Worm (Caenorhabditis elegans) whole organism, late embryonic: ENCODE measurements around the gene C33D9.13.
A peak's percentile ranks its signal among the peaks of the same experiment; 100 is the strongest.

ENCODE experiments used
- C08G9.2 ChIP-seq: sonication (generic microtip); optimal IDR thresholded peaks from 2 replicates; lab custom pipeline; 2016; ENCODE audit warnings: mild to moderate bottlenecking, missing genetic modification characterization, moderate library complexity, missing compliant biosample characterization
- C38D4.7 ChIP-seq: fragments of 200-800 bp; sonication (Bioruptor generic); optimal IDR thresholded peaks from 2 replicates; lab custom pipeline; 2018; ENCODE audit warnings: mild to moderate bottlenecking, missing genetic modification characterization, moderate library complexity, missing compliant biosample characterization
- F13H6.1 ChIP-seq: sonication (generic microtip); optimal IDR thresholded peaks from 2 replicates; lab custom pipeline; 2016; ENCODE audit warnings: missing genetic modification characterization, missing compliant biosample characterization
- K02D7.2 ChIP-seq: sonication (generic microtip); optimal IDR thresholded peaks from 2 replicates; lab custom pipeline; 2017; ENCODE audit warnings: mild to moderate bottlenecking, missing genetic modification characterization, missing compliant biosample characterization
- T23F11.4 ChIP-seq: fragments of 200-800 bp; sonication (Bioruptor generic); optimal IDR thresholded peaks from 2 replicates; lab custom pipeline; 2018; ENCODE audit warnings: mild to moderate bottlenecking, missing genetic modification characterization, missing compliant biosample characterization
- Y22D7AL.16 ChIP-seq: sonication (generic microtip); optimal IDR thresholded peaks from 2 replicates; lab custom pipeline; 2016; ENCODE audit warnings: missing genetic modification characterization, missing compliant biosample characterization
- ahr-1 ChIP-seq: sonication (generic microtip); optimal IDR thresholded peaks from 2 replicates; lab custom pipeline; 2016; ENCODE audit warnings: missing genetic modification characterization, missing compliant biosample characterization
- ceh-14 ChIP-seq: sonication (generic microtip); optimal IDR thresholded peaks from 2 replicates; lab custom pipeline; 2016; ENCODE audit warnings: missing genotype, missing genetic modification characterization, missing compliant biosample characterization
- ceh-18 ChIP-seq: sonication (generic microtip); optimal IDR thresholded peaks from 2 replicates; lab custom pipeline; 2016; ENCODE audit warnings: missing genetic modification characterization, missing compliant biosample characterization
- ceh-24 ChIP-seq: sonication (generic microtip); optimal IDR thresholded peaks from 2 replicates; lab custom pipeline; 2016; ENCODE audit warnings: mild to moderate bottlenecking, missing genetic modification characterization, missing compliant biosample characterization
- ceh-30 ChIP-seq: fragments of 150-350 bp; optimal IDR thresholded peaks from 2 replicates; lab custom pipeline; 2014; ENCODE audit warnings: missing biosample characterization, missing genetic modification characterization
- ceh-34 ChIP-seq: sonication (generic microtip); optimal IDR thresholded peaks from 2 replicates; lab custom pipeline; 2016; ENCODE audit warnings: mild to moderate bottlenecking, missing genetic modification characterization, missing compliant biosample characterization
- ceh-6 ChIP-seq: fragments of 200-800 bp; sonication (Bioruptor generic); optimal IDR thresholded peaks from 2 replicates; lab custom pipeline; 2018; ENCODE audit warnings: mild to moderate bottlenecking, missing genetic modification characterization, missing compliant biosample characterization
- che-1 ChIP-seq: sonication (generic microtip); optimal IDR thresholded peaks from 2 replicates; lab custom pipeline; 2016; ENCODE audit warnings: mild to moderate bottlenecking, missing genetic modification characterization, missing compliant biosample characterization
- dmd-4 ChIP-seq: sonication (generic microtip); optimal IDR thresholded peaks from 2 replicates; lab custom pipeline; 2016; ENCODE audit warnings: borderline replicate concordance, missing genetic modification characterization, missing compliant biosample characterization
- elt-4 ChIP-seq: sonication (generic microtip); optimal IDR thresholded peaks from 2 replicates; lab custom pipeline; 2016; ENCODE audit warnings: missing genetic modification characterization, missing compliant biosample characterization
- eyg-1 ChIP-seq: sonication (generic microtip); optimal IDR thresholded peaks from 2 replicates; lab custom pipeline; 2016; ENCODE audit warnings: missing genotype, missing genetic modification characterization, missing compliant biosample characterization
- fax-1 ChIP-seq: sonication (generic microtip); optimal IDR thresholded peaks from 2 replicates; lab custom pipeline; 2016; ENCODE audit warnings: missing genotype, missing genetic modification characterization, missing compliant biosample characterization
- hlh-13 ChIP-seq: fragments of 200-800 bp; sonication (Bioruptor generic); optimal IDR thresholded peaks from 2 replicates; lab custom pipeline; 2018; ENCODE audit warnings: mild to moderate bottlenecking, missing genetic modification characterization, missing compliant biosample characterization
- hlh-15 ChIP-seq: sonication (generic microtip); optimal IDR thresholded peaks from 2 replicates; lab custom pipeline; 2016; ENCODE audit warnings: missing genetic modification characterization, missing compliant biosample characterization
- hlh-30 ChIP-seq: sonication (generic microtip); optimal IDR thresholded peaks from 2 replicates; lab custom pipeline; 2017; ENCODE audit warnings: antibody characterized with exemption, missing genetic modification characterization, missing compliant biosample characterization; ENCODE audit not compliant: insufficient read depth
- hlh-6 ChIP-seq: sonication (generic microtip); optimal IDR thresholded peaks from 2 replicates; lab custom pipeline; 2016; ENCODE audit warnings: missing genotype, missing genetic modification characterization, missing compliant biosample characterization
- lim-6 ChIP-seq: sonication (generic microtip); optimal IDR thresholded peaks from 2 replicates; lab custom pipeline; 2016; ENCODE audit warnings: missing genetic modification characterization, missing compliant biosample characterization
- madf-2 ChIP-seq: sonication (generic microtip); optimal IDR thresholded peaks from 2 replicates; lab custom pipeline; 2017; ENCODE audit warnings: missing genetic modification characterization, missing compliant biosample characterization
- mec-3 ChIP-seq: sonication (generic microtip); optimal IDR thresholded peaks from 2 replicates; lab custom pipeline; 2016; ENCODE audit warnings: borderline replicate concordance, missing genetic modification characterization, missing compliant biosample characterization
- nfya-1 ChIP-seq: sonication (generic microtip); optimal IDR thresholded peaks from 2 replicates; lab custom pipeline; 2017; ENCODE audit warnings: missing genetic modification characterization, mild to moderate bottlenecking, missing compliant biosample characterization, antibody characterized with exemption, moderate library complexity
- nhr-11 ChIP-seq: fragments of 150-350 bp; optimal IDR thresholded peaks from 2 replicates; lab custom pipeline; 2014; ENCODE audit warnings: missing biosample characterization, missing genetic modification characterization
- odd-2 ChIP-seq: sonication (generic microtip); optimal IDR thresholded peaks from 2 replicates; lab custom pipeline; 2017; ENCODE audit warnings: antibody characterized with exemption, mild to moderate bottlenecking, missing genetic modification characterization, missing compliant biosample characterization
- pha-2 ChIP-seq: sonication (generic microtip); optimal IDR thresholded peaks from 2 replicates; lab custom pipeline; 2017; ENCODE audit warnings: mild to moderate bottlenecking, missing genetic modification characterization, missing compliant biosample characterization
- pros-1 ChIP-seq: fragments of 150-350 bp; optimal IDR thresholded peaks from 2 replicates; lab custom pipeline; 2014; ENCODE audit warnings: missing biosample characterization, missing genetic modification reagents, missing genetic modification characterization
- ref-2 ChIP-seq: sonication (generic microtip); optimal IDR thresholded peaks from 2 replicates; lab custom pipeline; 2016; ENCODE audit warnings: missing genetic modification characterization, missing compliant biosample characterization
- rnt-1 ChIP-seq: sonication (generic microtip); optimal IDR thresholded peaks from 2 replicates; lab custom pipeline; 2016; ENCODE audit warnings: missing genetic modification characterization, missing compliant biosample characterization
- sox-4 ChIP-seq: sonication (generic microtip); optimal IDR thresholded peaks from 2 replicates; lab custom pipeline; 2017; ENCODE audit warnings: mild to moderate bottlenecking, missing genetic modification characterization, inconsistent platforms, missing compliant biosample characterization
- tbx-2 ChIP-seq: sonication (generic microtip); optimal IDR thresholded peaks from 2 replicates; lab custom pipeline; 2016; ENCODE audit warnings: missing genetic modification characterization, missing compliant biosample characterization
- tbx-7 ChIP-seq: sonication (generic microtip); optimal IDR thresholded peaks from 2 replicates; lab custom pipeline; 2016; ENCODE audit warnings: missing genotype, missing genetic modification characterization, missing compliant biosample characterization
- unc-3 ChIP-seq, 2 experiments: fragments of 200-800 bp in 1 of 2; sonication (Bioruptor generic) in 1 of 2; sonication (generic microtip) in 1 of 2; conservative IDR thresholded peaks in 1 of 2; optimal IDR thresholded peaks in 1 of 2; 2 replicates each; pipeline versions ENCODE4 v1.3.6 to Lab custom; 2016 to 2022; ENCODE audit warnings: missing compliant biosample characterization in 2 of 2, missing genetic modification characterization in 2 of 2, missing genetic modification reagents in 1 of 2
- unc-55 ChIP-seq: sonication (generic microtip); optimal IDR thresholded peaks from 2 replicates; lab custom pipeline; 2017; ENCODE audit warnings: missing biosample characterization, missing genetic modification reagents, missing genetic modification characterization
- unc-86 ChIP-seq: sonication (generic microtip); optimal IDR thresholded peaks from 2 replicates; lab custom pipeline; 2016; ENCODE audit warnings: missing genetic modification characterization, missing compliant biosample characterization

Gene C33D9.13

ce11 chrIV:8816029-8816428, 31.0 kb upstream of the C33D9.13 start, which contains the start of gene grsp-2:
Gene grsp-2 (plus strand): TSS chrIV:8816329.
- TF ChIP-seq tbx-7 (tag; lab: Kevin White, UChicago) (no peak), pros-1 (tag; lab: Kevin White, UChicago) (no peak), T23F11.4 (GFP tag; lab: Kevin White, UChicago) (no peak), F13H6.1 (tag; lab: Kevin White, UChicago) (no peak), fax-1 (tag; lab: Kevin White, UChicago) (no peak), madf-2 (tag; lab: Kevin White, UChicago) (no peak), mec-3 (tag; lab: Kevin White, UChicago) (no peak), Y22D7AL.16 (tag; lab: Kevin White, UChicago) (no peak), ref-2 (no peak), lim-6 (tag; lab: Kevin White, UChicago) (no peak), nfya-1 (tag; lab: Kevin White, UChicago) (no peak), pha-2 (tag; lab: Kevin White, UChicago) (no peak)

DNA sequence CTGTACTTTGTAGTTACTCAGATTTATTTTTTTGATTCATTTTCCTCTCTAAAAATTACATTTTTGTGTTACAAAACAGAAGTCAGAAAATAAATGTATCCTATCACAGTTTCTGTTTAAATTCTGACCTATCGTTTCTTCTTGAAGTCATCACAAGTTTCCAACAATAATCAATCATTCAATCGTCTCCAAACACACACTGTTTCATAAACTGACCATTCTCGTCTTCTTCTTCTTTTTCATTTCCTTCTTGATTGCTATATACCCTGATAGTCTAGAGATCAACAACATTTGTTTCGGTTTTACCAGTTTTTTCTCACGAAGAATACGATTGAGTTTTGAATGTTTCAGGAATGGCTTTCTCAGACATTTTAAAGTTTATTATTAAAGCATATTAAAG, 30.1 kb upstream of the C33D9.13 start:
- TF ChIP-seq hlh-30 (tag; lab: Kevin White, UChicago) (no peak), ahr-1 (no peak), che-1 (tag; lab: Kevin White, UChicago) (no peak), elt-4 (tag; lab: Kevin White, UChicago) (no peak), K02D7.2 (tag; lab: Kevin White, UChicago) (no peak), lim-6 (tag; lab: Kevin White, UChicago) (no peak), sox-4 (tag; lab: Kevin White, UChicago) (no peak), dmd-4 (no peak), pros-1 (tag; lab: Kevin White, UChicago) (no peak), unc-3 (GFP tag; conservative IDR thresholded peaks at IDR 0.05; lab: Robert Waterston, UW) (no peak), unc-3 (tag; optimal IDR thresholded peaks at IDR 0.05; lab: Kevin White, UChicago) (no peak), unc-86 (no peak), ceh-18 (no peak), odd-2 (tag; lab: Kevin White, UChicago) (no peak), ceh-30 (tag; lab: Kevin White, UChicago) (no peak), C08G9.2 (tag; lab: Kevin White, UChicago) (no peak), C38D4.7 (GFP tag; lab: Kevin White, UChicago) (no peak), ceh-34 (tag; lab: Kevin White, UChicago) (no peak), ceh-24 (tag; lab: Kevin White, UChicago) (no peak)
- TF ChIP-seq, all 69 proteins: peak for 0

DNA sequence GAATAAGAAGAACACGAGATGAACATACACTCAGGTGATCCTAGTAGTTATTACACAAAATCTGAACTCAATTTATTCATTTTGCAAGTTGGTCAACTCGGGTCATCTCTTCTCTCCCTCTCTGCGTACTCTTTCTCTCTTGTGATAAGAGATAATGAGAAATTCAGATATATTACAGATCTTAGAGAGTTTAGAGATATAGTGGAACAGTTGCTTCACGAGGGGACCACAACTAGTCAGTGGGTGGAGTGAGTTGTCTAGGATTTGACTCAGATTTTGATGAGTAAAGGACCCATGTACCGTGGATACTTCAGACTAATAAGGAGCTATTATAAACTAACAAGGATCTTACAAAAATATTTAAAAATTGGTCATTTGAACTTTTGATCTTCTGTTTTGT, 28.5 kb upstream of the C33D9.13 start, which contains the start of gene exc-5:
TSS of gene exc-5 (minus strand) at position 57 of the 400 bp plus-strand sequence.
- TF ChIP-seq unc-55 (GFP tag; lab: Kevin White, UChicago) (peak; percentile 75), hlh-6 (tag; lab: Kevin White, UChicago) (no peak)

ce11 chrIV:8807327-8807726, 22.2 kb upstream of the C33D9.13 start:
- TF ChIP-seq nhr-11 (no peak), ceh-6 (GFP tag; lab: Kevin White, UChicago) (no peak), tbx-2 (tag; lab: Kevin White, UChicago) (no peak), C38D4.7 (GFP tag; lab: Kevin White, UChicago) (no peak), hlh-30 (tag; lab: Kevin White, UChicago) (no peak), ref-2 (no peak), unc-86 (no peak), hlh-15 (no peak), ceh-14 (tag; lab: Kevin White, UChicago) (no peak), hlh-13 (GFP tag; lab: Kevin White, UChicago) (no peak), eyg-1 (no peak), ceh-18 (no peak), rnt-1 (tag; lab: Kevin White, UChicago) (no peak), elt-4 (tag; lab: Kevin White, UChicago) (no peak), Y22D7AL.16 (tag; lab: Kevin White, UChicago) (no peak)
